Worm (Caenorhabditis elegans): Measurements from ENCODE around the gene dos-3.

DNA sequence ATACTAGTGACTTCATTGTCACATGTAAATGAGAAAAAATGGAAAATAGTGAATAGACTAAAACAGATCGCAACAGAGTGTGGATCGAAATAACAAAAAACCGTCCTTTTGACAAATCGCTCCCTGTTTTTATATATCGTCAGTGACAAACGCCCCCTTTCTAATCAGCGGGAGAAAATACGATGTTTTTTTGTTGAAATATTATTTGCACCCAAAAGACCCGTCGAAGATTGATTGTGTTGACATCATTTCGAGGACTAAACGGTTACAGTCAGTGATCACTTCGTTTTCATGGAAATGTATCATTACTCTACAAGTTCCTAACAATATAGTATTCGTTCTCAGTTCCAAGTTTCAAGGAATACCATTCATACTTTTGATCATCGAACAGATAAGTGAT is at the start of gene dos-3:
- TF ChIP-seq him-1 (tag; optimal IDR thresholded peaks at IDR 0.05), result no peak
- TF ChIP-seq W03F9.2 (tag; optimal IDR thresholded peaks at IDR 0.05), result no peak
- no peak for TF ChIP-seq dao-5 (tag; optimal IDR thresholded peaks at IDR 0.05)

All from whole organism, L4/young adult.